Fruit fly (Drosophila melanogaster): ENCODE measurements around the gene Cad96Ca.

DNA sequence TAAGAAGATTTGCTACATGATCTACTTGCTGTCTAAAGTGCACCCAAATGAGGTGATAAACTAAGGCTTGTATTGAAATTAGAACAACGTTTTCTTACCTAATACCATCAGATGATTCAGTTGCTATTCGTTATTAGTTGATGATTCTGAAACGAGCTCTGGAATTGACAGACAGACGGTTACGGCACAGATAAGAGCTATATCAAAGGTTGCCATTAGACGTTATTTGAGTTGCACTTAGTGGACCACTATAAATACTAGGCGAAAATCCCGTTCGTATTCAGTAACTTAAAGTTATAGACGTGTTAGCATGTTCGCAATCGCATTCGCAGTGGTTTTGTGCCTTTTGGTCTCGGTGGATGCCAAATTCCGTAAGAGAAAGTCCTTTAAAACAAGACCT is 31.8 kb upstream of the Cad96Ca start, which contains the start of gene to:
- TF ChIP-seq CG8301 (tag; optimal IDR thresholded peaks at IDR 0.05) (no peak), D1 (tag; optimal IDR thresholded peaks at IDR 0.05) (no peak), CG34367 (tag; optimal IDR thresholded peaks at IDR 0.05) (no peak), fd96Ca (GFP tag; IDR thresholded peaks at IDR 0.05) (no peak)

All from whole organism, pupa.